Fruit fly (Drosophila melanogaster) whole organism, prepupa: ENCODE measurements around the gene CG32099.

ENCODE experiments used
- CG10631 ChIP-seq: fragments of 200-800 bp; sonication (Bioruptor generic); optimal IDR thresholded peaks from 2 replicates; lab custom pipeline; 2016; ENCODE audit warnings: missing biosample characterization, missing genetic modification characterization
- CG10669 ChIP-seq: fragments of 200-800 bp; sonication (Bioruptor generic); optimal IDR thresholded peaks from 3 replicates; lab custom pipeline; 2018; ENCODE audit warnings: missing biosample characterization, mild to moderate bottlenecking, missing genetic modification characterization, moderate library complexity
- CG11294 ChIP-seq: fragments of 200-800 bp; sonication (Bioruptor generic); IDR thresholded peaks from 2 replicates; pipeline ENCODE4 v1.3.6; 2022; ENCODE audit warnings: missing biosample characterization, missing genetic modification characterization
- CG11762 ChIP-seq: fragments of 200-800 bp; sonication (Bioruptor generic); optimal IDR thresholded peaks from 3 replicates; lab custom pipeline; 2016; ENCODE audit warnings: missing biosample characterization, missing genetic modification characterization; ENCODE audit not compliant: insufficient read depth
- CG11902 ChIP-seq: fragments of 200-800 bp; sonication (Bioruptor generic); optimal IDR thresholded peaks from 3 replicates; lab custom pipeline; 2016; ENCODE audit warnings: missing biosample characterization, missing genetic modification characterization
- CG15336 ChIP-seq: fragments of 200-800 bp; sonication (Bioruptor generic); IDR thresholded peaks from 2 replicates; pipeline ENCODE4 v1.3.6; 2022; ENCODE audit warnings: missing biosample characterization, missing genetic modification characterization
- CG1621 ChIP-seq: fragments of 200-800 bp; sonication (Bioruptor generic); optimal IDR thresholded peaks from 3 replicates; lab custom pipeline; 2018; ENCODE audit warnings: missing biosample characterization, mild to moderate bottlenecking, missing genetic modification characterization
- CG16779 ChIP-seq: fragments of 200-800 bp; sonication (Bioruptor generic); optimal IDR thresholded peaks from 3 replicates; lab custom pipeline; 2017; ENCODE audit warnings: missing biosample characterization, mild to moderate bottlenecking, missing genetic modification characterization
- CG3032 ChIP-seq: fragments of 200-800 bp; optimal IDR thresholded peaks from 2 replicates; lab custom pipeline; 2019; ENCODE audit warnings: missing biosample characterization, mild to moderate bottlenecking, missing genetic modification characterization, moderate library complexity
- CG32006 ChIP-seq: fragments of 200-800 bp; sonication (Bioruptor generic); optimal IDR thresholded peaks from 3 replicates; lab custom pipeline; 2017; ENCODE audit warnings: missing biosample characterization, mild to moderate bottlenecking, missing genetic modification characterization
- CG34406 ChIP-seq: fragments of 200-800 bp; sonication (Bioruptor generic); optimal IDR thresholded peaks from 3 replicates; lab custom pipeline; 2016; ENCODE audit warnings: missing biosample characterization, missing genetic modification characterization
- CG3919 ChIP-seq: fragments of 200-800 bp; sonication (Bioruptor generic); optimal IDR thresholded peaks from 3 replicates; lab custom pipeline; 2016; ENCODE audit warnings: missing biosample characterization, missing genetic modification characterization
- CG6163 ChIP-seq: fragments of 200-800 bp; sonication (Bioruptor generic); IDR thresholded peaks from 3 replicates; pipeline ENCODE4 v1.3.6; 2022; ENCODE audit warnings: missing biosample characterization, missing genetic modification characterization
- CG6276 ChIP-seq: fragments of 200-800 bp; sonication (Bioruptor generic); optimal IDR thresholded peaks from 2 replicates; lab custom pipeline; 2017; ENCODE audit warnings: missing biosample characterization, mild to moderate bottlenecking, missing genetic modification characterization
- CG6792 ChIP-seq: fragments of 200-800 bp; sonication (Bioruptor generic); optimal IDR thresholded peaks from 3 replicates; lab custom pipeline; 2016; ENCODE audit warnings: missing biosample characterization, missing genetic modification characterization
- CG6808 ChIP-seq: fragments of 200-800 bp; sonication (Bioruptor generic); optimal IDR thresholded peaks from 3 replicates; lab custom pipeline; 2017; ENCODE audit warnings: missing biosample characterization, missing genetic modification characterization, mild to moderate bottlenecking, moderate library complexity, missing genetic modification reagents
- CG6854 ChIP-seq: fragments of 200-800 bp; sonication (Bioruptor generic); optimal IDR thresholded peaks from 2 replicates; lab custom pipeline; 2017; ENCODE audit warnings: missing biosample characterization, mild to moderate bottlenecking, missing genetic modification characterization
- CG7368 ChIP-seq: fragments of 200-800 bp; sonication (Bioruptor generic); optimal IDR thresholded peaks from 3 replicates; lab custom pipeline; 2016; ENCODE audit warnings: missing biosample characterization, missing genetic modification characterization
- CG8119 ChIP-seq: fragments of 200-800 bp; sonication (Bioruptor generic); IDR thresholded peaks from 3 replicates; pipeline ENCODE4 v1.3.6; 2022; ENCODE audit warnings: missing biosample characterization, missing genetic modification characterization
- CG8632 ChIP-seq: fragments of 200-800 bp; sonication (Bioruptor generic); optimal IDR thresholded peaks from 3 replicates; lab custom pipeline; 2016; ENCODE audit warnings: missing biosample characterization, missing genetic modification characterization
- CG9139 ChIP-seq: fragments of 200-800 bp; sonication (Bioruptor generic); optimal IDR thresholded peaks from 3 replicates; lab custom pipeline; 2017; ENCODE audit warnings: missing biosample characterization, mild to moderate bottlenecking, missing genetic modification characterization
- Eip75B ChIP-seq: fragments of 200-800 bp; sonication (Bioruptor generic); optimal IDR thresholded peaks from 3 replicates; lab custom pipeline; 2016; ENCODE audit warnings: missing biosample characterization, missing genetic modification characterization
- Eip78C ChIP-seq: fragments of 200-800 bp; sonication (Bioruptor generic); peaks from one replicate; lab custom pipeline; 2016; ENCODE audit warnings: missing biosample characterization, missing genetic modification characterization
- Eip93F ChIP-seq: fragments of 200-800 bp; sonication (Bioruptor generic); optimal IDR thresholded peaks from 2 replicates; lab custom pipeline; 2016; ENCODE audit warnings: missing biosample characterization, mild to moderate bottlenecking, missing genetic modification characterization
- Ets21C ChIP-seq: fragments of 200-800 bp; sonication (Bioruptor generic); optimal IDR thresholded peaks from 3 replicates; lab custom pipeline; 2016; ENCODE audit warnings: missing biosample characterization, missing genetic modification characterization
- Ets96B ChIP-seq: fragments of 200-800 bp; optimal IDR thresholded peaks from 2 replicates; lab custom pipeline; 2019; ENCODE audit warnings: missing biosample characterization, mild to moderate bottlenecking, missing genetic modification characterization, moderate library complexity
- Gug ChIP-seq: fragments of 200-800 bp; sonication (Bioruptor generic); IDR thresholded peaks from 2 replicates; pipeline ENCODE4 v1.3.6; 2022; ENCODE audit warnings: missing biosample characterization, missing genetic modification characterization
- Hr38 ChIP-seq: sonication (Bioruptor generic); optimal IDR thresholded peaks from 2 replicates; lab custom pipeline; 2016; ENCODE audit warnings: missing biosample characterization, missing genetic modification characterization
- Hr4 ChIP-seq: fragments of 200-800 bp; sonication (Bioruptor generic); optimal IDR thresholded peaks from 3 replicates; lab custom pipeline; 2016; ENCODE audit warnings: missing biosample characterization, missing genetic modification characterization
- Lpt ChIP-seq: fragments of 200-800 bp; sonication (Bioruptor generic); optimal IDR thresholded peaks from 3 replicates; lab custom pipeline; 2016; ENCODE audit warnings: missing biosample characterization, missing genetic modification characterization
- Met ChIP-seq: fragments of 200-800 bp; sonication (Bioruptor generic); optimal IDR thresholded peaks from 3 replicates; lab custom pipeline; 2016; ENCODE audit warnings: missing biosample characterization, missing genetic modification characterization
- OdsH ChIP-seq: fragments of 200-800 bp; sonication (Bioruptor generic); optimal IDR thresholded peaks from 3 replicates; lab custom pipeline; 2016; ENCODE audit warnings: missing biosample characterization, missing genetic modification characterization
- Smox ChIP-seq: fragments of 200-800 bp; sonication (Bioruptor generic); optimal IDR thresholded peaks from 3 replicates; lab custom pipeline; 2016; ENCODE audit warnings: missing biosample characterization, missing genetic modification characterization
- Sox102F ChIP-seq: fragments of 200-800 bp; sonication (Bioruptor generic); optimal IDR thresholded peaks from 2 replicates; lab custom pipeline; 2016; ENCODE audit warnings: missing biosample characterization, mild to moderate bottlenecking, missing genetic modification characterization
- Sox15 ChIP-seq: fragments of 200-800 bp; sonication (Bioruptor generic); optimal IDR thresholded peaks from 3 replicates; lab custom pipeline; 2016; ENCODE audit warnings: missing biosample characterization, missing genetic modification characterization
- achi ChIP-seq: fragments of 200-800 bp; sonication (Bioruptor generic); optimal IDR thresholded peaks from 3 replicates; lab custom pipeline; 2016; ENCODE audit warnings: missing biosample characterization, missing genetic modification characterization
- acj6 ChIP-seq: fragments of 200-800 bp; sonication (Bioruptor generic); optimal IDR thresholded peaks from 3 replicates; lab custom pipeline; 2016; ENCODE audit warnings: missing biosample characterization, missing genetic modification characterization
- dac ChIP-seq: fragments of 200-800 bp; sonication (Bioruptor generic); optimal IDR thresholded peaks from 2 replicates; lab custom pipeline; 2017; ENCODE audit warnings: missing biosample characterization, mild to moderate bottlenecking, missing genetic modification characterization
- dsx ChIP-seq: fragments of 200-800 bp; optimal IDR thresholded peaks from 3 replicates; lab custom pipeline; 2019; ENCODE audit warnings: missing biosample characterization, mild to moderate bottlenecking, missing genetic modification characterization, moderate library complexity; ENCODE audit not compliant: poor library complexity, severe bottlenecking
- esn ChIP-seq: fragments of 200-800 bp; sonication (Bioruptor generic); optimal IDR thresholded peaks from 2 replicates; lab custom pipeline; 2016; ENCODE audit warnings: missing biosample characterization, mild to moderate bottlenecking, missing genetic modification characterization, moderate library complexity
- fd59A ChIP-seq: fragments of 200-800 bp; sonication (Bioruptor generic); optimal IDR thresholded peaks from 2 replicates; lab custom pipeline; 2017; ENCODE audit warnings: missing biosample characterization, mild to moderate bottlenecking, missing genetic modification characterization, missing genetic modification reagents
- fd85E ChIP-seq: fragments of 200-800 bp; sonication (Bioruptor generic); optimal IDR thresholded peaks from 3 replicates; lab custom pipeline; 2016; ENCODE audit warnings: missing biosample characterization, missing genetic modification characterization
- fkh ChIP-seq: fragments of 200-800 bp; sonication (Bioruptor generic); optimal IDR thresholded peaks from 3 replicates; lab custom pipeline; 2017; ENCODE audit warnings: missing biosample characterization, mild to moderate bottlenecking, missing genetic modification characterization, moderate library complexity
- lz ChIP-seq: fragments of 200-800 bp; sonication (Bioruptor generic); optimal IDR thresholded peaks from 3 replicates; lab custom pipeline; 2016; ENCODE audit warnings: missing biosample characterization, missing genetic modification characterization
- net ChIP-seq: fragments of 200-800 bp; sonication (Bioruptor generic); optimal IDR thresholded peaks from 3 replicates; lab custom pipeline; 2016; ENCODE audit warnings: missing biosample characterization, missing genetic modification characterization
- pdm3 ChIP-seq: fragments of 200-800 bp; sonication (Bioruptor generic); optimal IDR thresholded peaks from 3 replicates; lab custom pipeline; 2016; ENCODE audit warnings: missing biosample characterization, missing genetic modification characterization
- salr ChIP-seq, 2 experiments: fragments of 200-800 bp; sonication (Bioruptor generic); optimal IDR thresholded peaks; 3 replicates each; lab custom pipeline; 2016 to 2018; ENCODE audit warnings: missing biosample characterization in 2 of 2, missing genetic modification characterization in 2 of 2, mild to moderate bottlenecking in 1 of 2
- spab ChIP-seq: fragments of 200-800 bp; sonication (Bioruptor generic); optimal IDR thresholded peaks from 2 replicates; lab custom pipeline; 2017; ENCODE audit warnings: missing biosample characterization, mild to moderate bottlenecking, missing genetic modification characterization, missing genetic modification reagents
- ss ChIP-seq, 2 experiments: fragments of 200-800 bp; sonication (Bioruptor generic); optimal IDR thresholded peaks; 2 replicates in 1 of 2; 3 replicates in 1 of 2; lab custom pipeline; 2017 to 2018; ENCODE audit warnings: mild to moderate bottlenecking in 2 of 2, missing biosample characterization in 2 of 2, missing genetic modification characterization in 2 of 2, moderate library complexity in 1 of 2
- svp ChIP-seq: fragments of 200-800 bp; sonication (Bioruptor generic); peaks from one replicate; lab custom pipeline; 2016; ENCODE audit warnings: missing biosample characterization, missing genetic modification characterization
- topi ChIP-seq: fragments of 200-800 bp; sonication (Bioruptor generic); optimal IDR thresholded peaks from 3 replicates; lab custom pipeline; 2016; ENCODE audit warnings: missing biosample characterization, missing genetic modification characterization
- vri ChIP-seq: fragments of 200-800 bp; sonication (Bioruptor generic); optimal IDR thresholded peaks from 3 replicates; lab custom pipeline; 2016; ENCODE audit warnings: missing biosample characterization, mild to moderate bottlenecking, missing genetic modification characterization

The CG32099 gene

DNA sequence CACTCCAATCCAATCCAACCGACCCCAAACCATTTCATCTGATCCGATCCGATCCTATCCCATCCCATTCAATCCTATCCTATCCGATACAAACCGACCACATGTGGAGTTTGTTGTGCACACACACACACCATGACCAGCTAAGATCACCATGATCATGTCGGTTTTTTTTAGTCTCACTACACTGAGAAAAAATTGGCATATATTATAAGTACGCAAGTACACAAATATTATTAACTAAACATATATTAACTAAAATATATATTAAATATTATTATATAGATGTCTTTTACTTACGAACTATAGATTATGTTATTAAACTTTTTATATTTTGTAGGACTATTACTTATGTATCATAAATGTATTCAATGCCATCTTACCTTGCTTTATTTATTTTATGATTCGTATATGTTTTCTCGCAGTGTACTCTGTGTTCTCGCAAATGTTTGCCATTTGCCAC lies 47.1 kb upstream of the CG32099 start:
- TF ChIP-seq Eip93F: no peak
- TF ChIP-seq CG6163 (GFP tag; lab: Robert Waterston, UW): peak; percentile 20; the same call in 1 of the 3 replicates
- TF ChIP-seq topi (GFP tag; lab: Kevin White, UChicago): peak; percentile 14
- no peak for TF ChIP-seq fkh (GFP tag; lab: Kevin White, UChicago)
- TF ChIP-seq Ets21C (GFP tag; lab: Kevin White, UChicago): no peak
- TF ChIP-seq CG7368 (GFP tag; lab: Kevin White, UChicago): peak; percentile 2
- peak; percentile 50 to 52 for TF ChIP-seq ss (GFP tag; optimal IDR thresholded peaks at IDR 0.05; lab: Kevin White, UChicago)
- TF ChIP-seq CG8119 (GFP tag; lab: Robert Waterston, UW): peak; percentile 82
- no peak for TF ChIP-seq CG1621 (tag; lab: Kevin White, UChicago)
- peak; percentile 49 for TF ChIP-seq svp (GFP tag; lab: Kevin White, UChicago)
- TF ChIP-seq CG10669 (GFP tag; lab: Kevin White, UChicago): peak; percentile 55
- peak; percentile 10 for TF ChIP-seq Smox
- TF ChIP-seq fd85E (GFP tag; lab: Kevin White, UChicago): no peak
- TF ChIP-seq Lpt (GFP tag; lab: Kevin White, UChicago): peak; percentile 55
- TF ChIP-seq CG10631 (GFP tag; lab: Kevin White, UChicago): peak; percentile 68
- peak; percentile 60 for TF ChIP-seq CG6808 (GFP tag; lab: Kevin White, UChicago)
- TF ChIP-seq CG8632 (GFP tag; lab: Kevin White, UChicago): peak; percentile 67
- peak; percentile 87 for TF ChIP-seq CG32006 (GFP tag; lab: Kevin White, UChicago)
- peak; percentile 82 for TF ChIP-seq CG15336 (GFP tag; lab: Robert Waterston, UW)
- peak; percentile 46 for TF ChIP-seq CG11762 (GFP tag; lab: Kevin White, UChicago)
- peak; percentile 81 for TF ChIP-seq Ets96B
- TF ChIP-seq esn: peak; percentile 40
- peak; percentile 63 for TF ChIP-seq CG6276 (GFP tag; lab: Kevin White, UChicago)
- peak; percentile 81 for TF ChIP-seq dsx
- no peak for TF ChIP-seq CG6854 (GFP tag; lab: Kevin White, UChicago)
- TF ChIP-seq Sox102F (GFP tag; lab: Kevin White, UChicago): no peak
- peak; percentile 16 for TF ChIP-seq Hr4
- peak; percentile 46 for TF ChIP-seq CG9139
- TF ChIP-seq achi (GFP tag; lab: Kevin White, UChicago): peak; percentile 73
- peak; percentile 14 for TF ChIP-seq Sox15
- TF ChIP-seq fd59A: peak; percentile 47
- no peak for TF ChIP-seq CG11902 (GFP tag; lab: Kevin White, UChicago)
- peak; percentile 59 for TF ChIP-seq acj6 (GFP tag; lab: Kevin White, UChicago)
- TF ChIP-seq CG6792 (GFP tag; lab: Kevin White, UChicago): peak; percentile 45
- TF ChIP-seq OdsH: peak; percentile 71
- no peak for TF ChIP-seq CG11294 (GFP tag; lab: Robert Waterston, UW)
- peak; percentile 5 for TF ChIP-seq Eip75B (GFP tag; lab: Kevin White, UChicago)
- TF ChIP-seq spab (GFP tag; lab: Kevin White, UChicago): peak; percentile 59
- peak; percentile 61 for TF ChIP-seq net (GFP tag; lab: Kevin White, UChicago)
- peak; percentile 64 for TF ChIP-seq CG34406 (GFP tag; lab: Kevin White, UChicago)
- TF ChIP-seq CG16779: no peak
- peak; percentile 83 for TF ChIP-seq Eip78C (GFP tag; lab: Kevin White, UChicago)
- peak; percentile 45 for TF ChIP-seq Gug (GFP tag; lab: Robert Waterston, UW)
- TF ChIP-seq vri (GFP tag; lab: Kevin White, UChicago): no peak
- TF ChIP-seq dac (GFP tag; lab: Kevin White, UChicago): peak; percentile 20
- TF ChIP-seq Met (GFP tag; lab: Kevin White, UChicago): peak; percentile 15
- TF ChIP-seq CG3032: peak; percentile 80
- TF ChIP-seq pdm3 (GFP tag; lab: Kevin White, UChicago): peak; percentile 17
- TF ChIP-seq Hr38: no peak
- peak in 1 of 2 experiments; percentile 72 for TF ChIP-seq salr (GFP tag; optimal IDR thresholded peaks at IDR 0.05; lab: Kevin White, UChicago)
- TF ChIP-seq lz: peak; percentile 3
- TF ChIP-seq CG3919 (GFP tag; lab: Kevin White, UChicago): peak; percentile 55
